Worm (Caenorhabditis elegans) whole organism, L2 larva: ENCODE measurements around the gene F56C3.10.

ENCODE experiments used
- fos-1 ChIP-seq: fragments of 150-350 bp; optimal IDR thresholded peaks from 2 replicates; lab custom pipeline; 2014; ENCODE audit warnings: missing biosample characterization, missing genetic modification characterization
- lin-39 ChIP-seq: fragments of 150-350 bp; optimal IDR thresholded peaks from 2 replicates; lab custom pipeline; 2014; ENCODE audit warnings: missing biosample characterization, missing genetic modification reagents, missing genetic modification characterization
- mdl-1 ChIP-seq, 2 experiments: fragments of 150-350 bp in 1 of 2; sonication (generic microtip) in 1 of 2; optimal IDR thresholded peaks; 2 replicates each; lab custom pipeline; 2017; ENCODE audit warnings: missing biosample characterization in 2 of 2, missing genetic modification characterization in 2 of 2
- nhr-10 ChIP-seq: sonication (generic microtip); optimal IDR thresholded peaks from 2 replicates; lab custom pipeline; 2017; ENCODE audit warnings: missing biosample characterization, missing genetic modification characterization
- nhr-23 ChIP-seq: fragments of 150-350 bp; optimal IDR thresholded peaks from 2 replicates; lab custom pipeline; 2014; ENCODE audit warnings: missing biosample characterization, missing genetic modification reagents, missing genetic modification characterization
- skn-1 ChIP-seq: sonication (generic microtip); optimal IDR thresholded peaks from 2 replicates; lab custom pipeline; 2017; ENCODE audit warnings: missing biosample characterization, missing genetic modification characterization
- snpc-4 ChIP-seq: fragments of 150-350 bp; optimal IDR thresholded peaks from 2 replicates; lab custom pipeline; 2014; ENCODE audit warnings: missing biosample characterization, missing genetic modification characterization

DNA sequence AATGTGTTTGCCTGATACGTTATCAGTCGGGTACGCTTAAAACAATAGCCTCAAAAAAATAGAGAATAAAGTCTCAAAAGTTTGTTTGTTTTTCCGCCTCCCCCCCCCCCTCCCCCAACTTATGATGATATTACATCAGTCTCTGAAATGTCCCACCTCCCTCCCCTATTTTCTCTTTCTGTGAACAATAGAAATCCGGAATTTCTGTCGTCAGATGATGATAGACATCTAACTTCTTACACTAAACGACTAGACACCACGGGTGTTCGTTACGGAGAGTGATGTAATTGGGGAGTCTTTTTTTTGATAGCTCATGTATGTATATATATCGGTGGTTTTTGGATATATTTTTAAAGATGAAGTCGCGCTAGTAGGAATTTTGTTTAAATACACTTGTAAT is 13.0 kb upstream of the F56C3.10 start:
- TF ChIP-seq mdl-1 (tag; optimal IDR thresholded peaks at IDR 0.05; lab: Kevin White, UChicago) (no peak), skn-1 (tag; lab: Kevin White, UChicago) (no peak), fos-1 (tag; lab: Kevin White, UChicago) (no peak), nhr-23 (no peak), lin-39 (tag; lab: Kevin White, UChicago) (no peak), nhr-10 (tag; lab: Kevin White, UChicago) (no peak), snpc-4 (tag; lab: Kevin White, UChicago) (no peak)
